Worm (Caenorhabditis elegans) whole organism, late embryonic: ENCODE measurements around the gene F40F11.3.

ENCODE experiments used
- C08G9.2 ChIP-seq: sonication (generic microtip); optimal IDR thresholded peaks from 2 replicates; lab custom pipeline; 2016; ENCODE audit warnings: mild to moderate bottlenecking, missing genetic modification characterization, moderate library complexity, missing compliant biosample characterization
- F13H6.1 ChIP-seq: sonication (generic microtip); optimal IDR thresholded peaks from 2 replicates; lab custom pipeline; 2016; ENCODE audit warnings: missing genetic modification characterization, missing compliant biosample characterization
- K09A11.1 ChIP-seq: sonication (generic microtip); optimal IDR thresholded peaks from 2 replicates; lab custom pipeline; 2017; ENCODE audit warnings: antibody characterized with exemption, mild to moderate bottlenecking, missing genetic modification characterization, missing compliant biosample characterization; ENCODE audit not compliant: insufficient read depth
- T23F11.4 ChIP-seq: fragments of 200-800 bp; sonication (Bioruptor generic); optimal IDR thresholded peaks from 2 replicates; lab custom pipeline; 2018; ENCODE audit warnings: mild to moderate bottlenecking, missing genetic modification characterization, missing compliant biosample characterization
- Y22D7AL.16 ChIP-seq: sonication (generic microtip); optimal IDR thresholded peaks from 2 replicates; lab custom pipeline; 2016; ENCODE audit warnings: missing genetic modification characterization, missing compliant biosample characterization
- ama-1 ChIP-seq: fragments of 150-350 bp; optimal IDR thresholded peaks from 2 replicates; lab custom pipeline; 2014
- ceh-18 ChIP-seq: sonication (generic microtip); optimal IDR thresholded peaks from 2 replicates; lab custom pipeline; 2016; ENCODE audit warnings: missing genetic modification characterization, missing compliant biosample characterization
- ceh-19 ChIP-seq: fragments of 200-800 bp; sonication (Bioruptor generic); optimal IDR thresholded peaks from 2 replicates; lab custom pipeline; 2018; ENCODE audit warnings: mild to moderate bottlenecking, missing genetic modification characterization, missing compliant biosample characterization
- ceh-2 ChIP-seq: sonication (generic microtip); optimal IDR thresholded peaks from 2 replicates; lab custom pipeline; 2016; ENCODE audit warnings: missing genotype, missing genetic modification characterization, missing compliant biosample characterization
- ceh-22 ChIP-seq: sonication (generic microtip); optimal IDR thresholded peaks from 2 replicates; lab custom pipeline; 2017; ENCODE audit warnings: missing biosample characterization, missing genetic modification characterization
- ceh-31 ChIP-seq: sonication (generic microtip); optimal IDR thresholded peaks from 2 replicates; lab custom pipeline; 2016; ENCODE audit warnings: missing genetic modification characterization, missing compliant biosample characterization
- ceh-34 ChIP-seq: sonication (generic microtip); optimal IDR thresholded peaks from 2 replicates; lab custom pipeline; 2016; ENCODE audit warnings: mild to moderate bottlenecking, missing genetic modification characterization, missing compliant biosample characterization
- ceh-48 ChIP-seq: sonication (generic microtip); optimal IDR thresholded peaks from 2 replicates; lab custom pipeline; 2016; ENCODE audit warnings: missing genetic modification characterization, inconsistent platforms, missing compliant biosample characterization
- che-1 ChIP-seq: sonication (generic microtip); optimal IDR thresholded peaks from 2 replicates; lab custom pipeline; 2016; ENCODE audit warnings: mild to moderate bottlenecking, missing genetic modification characterization, missing compliant biosample characterization
- dmd-4 ChIP-seq: sonication (generic microtip); optimal IDR thresholded peaks from 2 replicates; lab custom pipeline; 2016; ENCODE audit warnings: borderline replicate concordance, missing genetic modification characterization, missing compliant biosample characterization
- elt-2 ChIP-seq: sonication (generic microtip); optimal IDR thresholded peaks from 2 replicates; lab custom pipeline; 2016; ENCODE audit warnings: missing genetic modification reagents, missing genetic modification characterization, missing compliant biosample characterization
- elt-4 ChIP-seq: sonication (generic microtip); optimal IDR thresholded peaks from 2 replicates; lab custom pipeline; 2016; ENCODE audit warnings: missing genetic modification characterization, missing compliant biosample characterization
- fax-1 ChIP-seq: sonication (generic microtip); optimal IDR thresholded peaks from 2 replicates; lab custom pipeline; 2016; ENCODE audit warnings: missing genotype, missing genetic modification characterization, missing compliant biosample characterization
- fkh-6 ChIP-seq: sonication (generic microtip); optimal IDR thresholded peaks from 2 replicates; lab custom pipeline; 2016; ENCODE audit warnings: missing genetic modification characterization, missing compliant biosample characterization
- hlh-13 ChIP-seq: fragments of 200-800 bp; sonication (Bioruptor generic); optimal IDR thresholded peaks from 2 replicates; lab custom pipeline; 2018; ENCODE audit warnings: mild to moderate bottlenecking, missing genetic modification characterization, missing compliant biosample characterization
- hlh-8 ChIP-seq: sonication (generic microtip); optimal IDR thresholded peaks from 2 replicates; lab custom pipeline; 2016; ENCODE audit warnings: missing genotype, missing genetic modification characterization, missing compliant biosample characterization
- madf-2 ChIP-seq: sonication (generic microtip); optimal IDR thresholded peaks from 2 replicates; lab custom pipeline; 2017; ENCODE audit warnings: missing genetic modification characterization, missing compliant biosample characterization
- mec-3 ChIP-seq: sonication (generic microtip); optimal IDR thresholded peaks from 2 replicates; lab custom pipeline; 2016; ENCODE audit warnings: borderline replicate concordance, missing genetic modification characterization, missing compliant biosample characterization
- nfya-1 ChIP-seq: sonication (generic microtip); optimal IDR thresholded peaks from 2 replicates; lab custom pipeline; 2017; ENCODE audit warnings: missing genetic modification characterization, mild to moderate bottlenecking, missing compliant biosample characterization, antibody characterized with exemption, moderate library complexity
- pag-3 ChIP-seq: sonication (generic microtip); optimal IDR thresholded peaks from 2 replicates; lab custom pipeline; 2016; ENCODE audit warnings: missing compliant biosample characterization, missing genetic modification characterization, borderline replicate concordance
- pat-9 ChIP-seq: fragments of 200-800 bp; sonication (Bioruptor generic); optimal IDR thresholded peaks from 2 replicates; lab custom pipeline; 2018; ENCODE audit warnings: mild to moderate bottlenecking, missing genetic modification characterization, moderate library complexity, missing compliant biosample characterization
- pax-1 ChIP-seq: fragments of 150-350 bp; optimal IDR thresholded peaks from 2 replicates; lab custom pipeline; 2014; ENCODE audit warnings: missing biosample characterization, missing genetic modification characterization
- pha-4 ChIP-seq: fragments of 150-350 bp; optimal IDR thresholded peaks from 2 replicates; lab custom pipeline; 2018; ENCODE audit warnings: missing biosample characterization, missing genetic modification reagents, missing genetic modification characterization
- pqm-1 ChIP-seq: sonication (generic microtip); optimal IDR thresholded peaks from 2 replicates; lab custom pipeline; 2016; ENCODE audit warnings: missing genetic modification characterization, missing compliant biosample characterization
- pros-1 ChIP-seq: fragments of 150-350 bp; optimal IDR thresholded peaks from 2 replicates; lab custom pipeline; 2014; ENCODE audit warnings: missing biosample characterization, missing genetic modification reagents, missing genetic modification characterization
- ref-2 ChIP-seq: sonication (generic microtip); optimal IDR thresholded peaks from 2 replicates; lab custom pipeline; 2016; ENCODE audit warnings: missing genetic modification characterization, missing compliant biosample characterization
- sdc-2 ChIP-seq: sonication (generic microtip); optimal IDR thresholded peaks from 2 replicates; lab custom pipeline; 2016; ENCODE audit warnings: missing genotype, missing genetic modification characterization, missing compliant biosample characterization
- sox-2 ChIP-seq: fragments of 200-800 bp; sonication (Bioruptor generic); IDR thresholded peaks from 2 replicates; pipeline ENCODE4 v1.3.6; 2022; ENCODE audit warnings: missing genetic modification reagents, missing genetic modification characterization, missing compliant biosample characterization
- sox-4 ChIP-seq: sonication (generic microtip); optimal IDR thresholded peaks from 2 replicates; lab custom pipeline; 2017; ENCODE audit warnings: mild to moderate bottlenecking, missing genetic modification characterization, inconsistent platforms, missing compliant biosample characterization
- syd-9 ChIP-seq: sonication (generic microtip); optimal IDR thresholded peaks from 2 replicates; lab custom pipeline; 2016; ENCODE audit warnings: mild to moderate bottlenecking, missing genetic modification characterization, moderate library complexity, missing compliant biosample characterization
- tbx-2 ChIP-seq: sonication (generic microtip); optimal IDR thresholded peaks from 2 replicates; lab custom pipeline; 2016; ENCODE audit warnings: missing genetic modification characterization, missing compliant biosample characterization
- ttx-3 ChIP-seq: sonication (generic microtip); optimal IDR thresholded peaks from 2 replicates; lab custom pipeline; 2016; ENCODE audit warnings: missing genetic modification reagents, missing genetic modification characterization, missing compliant biosample characterization
- unc-3 ChIP-seq, 2 experiments: fragments of 200-800 bp in 1 of 2; sonication (Bioruptor generic) in 1 of 2; sonication (generic microtip) in 1 of 2; conservative IDR thresholded peaks in 1 of 2; optimal IDR thresholded peaks in 1 of 2; 2 replicates each; pipeline versions ENCODE4 v1.3.6 to Lab custom; 2016 to 2022; ENCODE audit warnings: missing compliant biosample characterization in 2 of 2, missing genetic modification characterization in 2 of 2, missing genetic modification reagents in 1 of 2
- unc-42 ChIP-seq: sonication (generic microtip); optimal IDR thresholded peaks from 2 replicates; lab custom pipeline; 2016; ENCODE audit warnings: missing genotype, missing genetic modification characterization, missing compliant biosample characterization
- unc-55 ChIP-seq: sonication (generic microtip); optimal IDR thresholded peaks from 2 replicates; lab custom pipeline; 2017; ENCODE audit warnings: missing biosample characterization, missing genetic modification reagents, missing genetic modification characterization
- unc-86 ChIP-seq: sonication (generic microtip); optimal IDR thresholded peaks from 2 replicates; lab custom pipeline; 2016; ENCODE audit warnings: missing genetic modification characterization, missing compliant biosample characterization

F40F11.3 gene

DNA sequence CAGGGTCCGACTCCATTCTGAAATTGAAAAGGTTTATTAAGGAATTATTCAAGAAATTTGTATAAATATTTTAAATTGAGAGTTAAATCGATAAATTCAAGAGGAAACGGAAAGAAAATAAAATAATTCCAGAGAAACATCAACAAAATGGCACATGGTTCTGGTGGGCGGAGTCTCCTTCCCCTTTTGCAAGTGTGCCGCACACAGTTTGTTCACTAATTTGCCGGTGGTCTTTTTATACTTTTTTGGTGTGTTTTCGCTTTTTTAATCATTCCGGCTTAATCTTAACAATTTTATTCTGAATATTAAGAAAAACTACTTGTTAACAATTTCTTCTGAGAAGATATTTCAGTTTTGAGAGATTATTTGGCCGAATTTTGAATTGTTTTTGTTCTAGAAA is 11.1 kb upstream of the F40F11.3 start, which contains the start of the genes ragc-1 and Y24F12A.1 (continued):
- TF ChIP-seq hlh-8 (tag; lab: Kevin White, UChicago) (no peak), K09A11.1 (tag; lab: Kevin White, UChicago) (peak; percentile 79), pag-3 (tag; lab: Kevin White, UChicago) (no peak), C08G9.2 (tag; lab: Kevin White, UChicago) (no peak), ama-1 (no peak), dmd-4 (tag; lab: Kevin White, UChicago) (no peak), pros-1 (tag; lab: Kevin White, UChicago) (no peak), sox-4 (tag; lab: Kevin White, UChicago) (no peak), ttx-3 (peak; percentile 70)

DNA sequence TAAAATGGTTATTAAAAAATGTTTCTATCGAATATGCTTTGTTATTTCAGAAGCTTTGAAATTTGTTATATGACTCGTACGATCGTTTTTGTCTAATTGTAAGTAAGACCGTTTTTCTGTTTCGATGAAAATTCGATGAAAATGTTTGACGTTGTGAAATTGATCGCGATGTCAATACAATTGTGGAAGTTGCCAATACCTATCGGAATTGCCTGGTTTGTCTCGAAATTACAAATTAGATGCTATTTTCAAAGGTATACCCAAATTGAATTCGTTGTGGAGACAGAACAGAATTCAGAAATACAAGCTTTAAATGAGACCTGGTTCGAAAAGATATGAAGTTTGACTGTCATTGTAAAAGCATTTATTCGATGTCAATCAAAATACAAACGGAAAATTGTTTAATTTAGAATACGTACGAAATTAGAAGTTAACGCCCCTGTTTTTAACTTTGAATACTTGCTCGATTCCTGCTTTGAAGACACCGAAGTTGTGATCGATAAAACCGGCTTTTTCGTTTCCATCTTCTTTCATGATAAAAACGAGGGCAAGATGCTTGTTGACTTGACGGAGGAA is 9.6 kb upstream of the F40F11.3 start:
- TF ChIP-seq ref-2 (tag; lab: Kevin White, UChicago) (no peak), ceh-31 (no peak), fkh-6 (no peak), pha-4 (tag; lab: Kevin White, UChicago) (no peak), C08G9.2 (tag; lab: Kevin White, UChicago) (no peak), ceh-22 (tag; lab: Kevin White, UChicago) (no peak), F13H6.1 (no peak), pax-1 (tag; lab: Kevin White, UChicago) (no peak)

DNA sequence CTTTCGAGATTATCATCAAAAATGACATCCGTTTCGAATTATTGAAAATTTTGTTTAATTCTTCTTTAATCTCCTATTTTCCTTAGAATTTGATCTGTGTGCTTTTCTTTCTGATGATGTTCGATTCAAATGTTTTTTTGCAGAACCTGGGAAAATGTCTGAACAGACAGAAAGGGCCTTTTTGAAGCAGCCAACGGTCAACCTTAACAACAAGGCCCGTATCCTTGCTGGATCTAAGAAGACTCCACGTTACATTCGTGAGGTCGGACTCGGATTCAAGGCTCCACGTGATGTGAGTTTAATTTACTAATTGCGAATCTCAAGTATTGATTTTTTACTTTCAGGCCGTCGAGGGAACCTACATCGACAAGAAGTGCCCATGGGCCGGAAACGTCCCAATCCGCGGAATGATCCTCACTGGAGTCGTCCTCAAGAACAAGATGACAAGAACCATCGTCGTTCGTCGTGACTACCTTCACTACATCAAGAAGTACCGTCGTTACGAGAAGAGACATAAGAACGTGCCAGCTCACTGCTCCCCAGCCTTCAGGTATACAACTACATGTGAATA is 8.8 kb upstream of the F40F11.3 start, which contains the start of gene rps-11:
rps-11 (plus strand) TSS at position 144 of the 571 bp plus-strand sequence.
- TF ChIP-seq F13H6.1 (no peak), unc-86 (tag; lab: Kevin White, UChicago) (no peak), pqm-1 (tag; lab: Kevin White, UChicago) (no peak), unc-42 (no peak), che-1 (tag; lab: Kevin White, UChicago) (no peak), pha-4 (tag; lab: Kevin White, UChicago) (no peak), ceh-48 (tag; lab: Kevin White, UChicago) (no peak), ama-1 (no peak), K09A11.1 (tag; lab: Kevin White, UChicago) (no peak)

DNA sequence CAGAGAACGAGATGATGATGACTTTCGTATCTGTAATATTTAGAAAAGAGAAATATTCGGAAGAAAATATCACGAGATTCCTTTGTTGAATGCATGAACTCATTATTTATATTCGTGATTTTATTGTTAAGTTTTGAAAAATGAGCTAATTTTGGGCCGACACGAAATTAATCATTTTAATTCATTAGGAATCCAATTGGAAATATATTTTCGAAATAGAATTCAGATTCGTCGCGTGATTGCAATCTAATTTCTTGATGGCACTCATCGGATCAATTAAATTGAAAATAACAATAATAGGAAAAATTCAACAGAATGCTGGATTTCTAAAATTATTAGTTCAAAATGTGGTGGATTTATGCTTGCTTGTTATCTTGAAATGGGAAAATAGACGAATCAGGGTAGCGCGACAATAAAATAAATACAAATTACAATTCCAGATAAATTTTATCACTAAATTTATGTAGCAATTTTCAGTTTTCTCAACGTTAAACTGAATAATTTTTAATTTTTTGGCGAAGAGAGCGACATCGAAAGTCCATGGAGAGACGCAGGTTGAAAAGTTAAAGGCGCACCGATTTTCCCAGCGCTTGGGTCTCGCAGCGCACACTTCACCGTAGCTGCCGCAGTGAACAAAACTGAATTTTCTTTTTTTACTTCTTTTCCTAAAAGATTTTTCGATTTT is 8.1 kb upstream of the F40F11.3 start:
- peak; percentile 2 for TF ChIP-seq tbx-2 (tag; lab: Kevin White, UChicago)
- peak; percentile 43 for TF ChIP-seq che-1 (tag; lab: Kevin White, UChicago)
- TF ChIP-seq ama-1, result peak; percentile 37
- peak; percentile 24 for TF ChIP-seq ceh-31
- TF ChIP-seq sdc-2 (tag; lab: Kevin White, UChicago), result peak; percentile 5
- TF ChIP-seq madf-2 (tag; lab: Kevin White, UChicago), result no peak
- peak; percentile 13 for TF ChIP-seq ceh-34 (tag; lab: Kevin White, UChicago)
- peak; percentile 8 for TF ChIP-seq pat-9 (tag; lab: Kevin White, UChicago)
- no peak for TF ChIP-seq syd-9
- peak; percentile 50 for TF ChIP-seq unc-42
- TF ChIP-seq sox-4 (tag; lab: Kevin White, UChicago), result peak; percentile 16
- TF ChIP-seq ceh-18 (tag; lab: Kevin White, UChicago), result peak; percentile 23
- peak; percentile 47 for TF ChIP-seq unc-55
- peak; percentile 67 for TF ChIP-seq nfya-1
- no peak for TF ChIP-seq elt-2

DNA sequence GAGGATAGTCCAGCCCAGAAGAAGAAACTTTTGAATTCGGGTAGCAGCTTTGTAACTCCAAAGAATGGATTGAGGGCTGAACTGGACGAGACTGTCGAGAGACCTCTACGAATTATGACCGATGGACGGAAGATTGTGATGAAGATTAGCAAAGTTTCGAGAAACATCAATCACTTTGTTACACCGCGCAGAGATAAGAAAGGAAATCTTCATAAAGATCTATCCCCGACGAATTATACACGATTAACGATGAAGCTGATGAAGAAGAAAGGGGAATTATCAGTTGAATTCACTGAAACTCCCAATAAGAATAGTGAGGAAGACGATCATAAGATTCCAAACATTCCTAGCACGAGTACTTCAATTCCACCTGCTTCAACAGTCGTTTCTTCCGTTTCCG is 5.9 kb upstream of the F40F11.3 start:
- no peak for TF ChIP-seq pat-9 (tag; lab: Kevin White, UChicago)
- no peak for TF ChIP-seq hlh-13 (GFP tag; lab: Kevin White, UChicago)
- TF ChIP-seq T23F11.4 (GFP tag; lab: Kevin White, UChicago), result no peak
- TF ChIP-seq elt-4 (tag; lab: Kevin White, UChicago), result no peak
- no peak for TF ChIP-seq sox-2 (GFP tag; lab: Robert Waterston, UW)
- TF ChIP-seq unc-3 (GFP tag; conservative IDR thresholded peaks at IDR 0.05; lab: Robert Waterston, UW), result no peak
- TF ChIP-seq unc-3 (tag; optimal IDR thresholded peaks at IDR 0.05; lab: Kevin White, UChicago), result no peak
- TF ChIP-seq mec-3 (tag; lab: Kevin White, UChicago), result no peak
- no peak for TF ChIP-seq tbx-2 (tag; lab: Kevin White, UChicago)
- no peak for TF ChIP-seq C08G9.2 (tag; lab: Kevin White, UChicago)
- no peak for TF ChIP-seq dmd-4 (tag; lab: Kevin White, UChicago)
- TF ChIP-seq elt-2, result no peak
- no peak for TF ChIP-seq ceh-31
- no peak for TF ChIP-seq ceh-2 (tag; lab: Kevin White, UChicago)
- no peak for TF ChIP-seq pax-1 (tag; lab: Kevin White, UChicago)
- no peak for TF ChIP-seq Y22D7AL.16 (tag; lab: Kevin White, UChicago)
- TF ChIP-seq ttx-3, result no peak
- TF ChIP-seq fax-1 (tag; lab: Kevin White, UChicago), result no peak
- no peak for TF ChIP-seq ceh-19 (GFP tag; lab: Kevin White, UChicago)
